Worm (Caenorhabditis elegans) whole organism, L2 larva: Measurements from ENCODE around the gene sodh-2.

Experiments used
- dmd-4 ChIP-seq: sonication (generic microtip); optimal IDR thresholded peaks from 2 replicates; lab custom pipeline; 2017; ENCODE audit warnings: missing biosample characterization, missing genetic modification characterization
- egl-27 ChIP-seq: sonication (generic microtip); optimal IDR thresholded peaks from 3 replicates; lab custom pipeline; 2017; ENCODE audit warnings: missing biosample characterization, missing genetic modification reagents, missing genetic modification characterization
- elt-3 ChIP-seq: sonication (generic microtip); optimal IDR thresholded peaks from 2 replicates; lab custom pipeline; 2017; ENCODE audit warnings: missing biosample characterization, missing genetic modification characterization
- lin-11 ChIP-seq: fragments of 150-350 bp; sonication (generic microtip); optimal IDR thresholded peaks from 2 replicates; lab custom pipeline; 2014; ENCODE audit warnings: missing biosample characterization, missing genetic modification characterization, inconsistent platforms, mixed read lengths
- lsy-2 ChIP-seq, 2 experiments: fragments of 150-350 bp in 1 of 2; sonication (generic microtip) in 1 of 2; optimal IDR thresholded peaks; 2 replicates each; lab custom pipeline; 2014 to 2017; ENCODE audit warnings: missing biosample characterization in 2 of 2, missing genetic modification characterization in 2 of 2
- nhr-11 ChIP-seq: fragments of 150-350 bp; optimal IDR thresholded peaks from 2 replicates; lab custom pipeline; 2014; ENCODE audit warnings: missing biosample characterization, missing genetic modification characterization
- nhr-237 ChIP-seq: fragments of 150-350 bp; optimal IDR thresholded peaks from 2 replicates; lab custom pipeline; 2014; ENCODE audit warnings: missing biosample characterization, missing genetic modification characterization
- nhr-77 ChIP-seq: fragments of 150-350 bp; optimal IDR thresholded peaks from 2 replicates; lab custom pipeline; 2014; ENCODE audit warnings: missing biosample characterization, missing genetic modification characterization
- unc-62 ChIP-seq: fragments of 150-350 bp; optimal IDR thresholded peaks from 2 replicates; lab custom pipeline; 2014; ENCODE audit warnings: missing biosample characterization, missing genetic modification reagents, missing genetic modification characterization

DNA sequence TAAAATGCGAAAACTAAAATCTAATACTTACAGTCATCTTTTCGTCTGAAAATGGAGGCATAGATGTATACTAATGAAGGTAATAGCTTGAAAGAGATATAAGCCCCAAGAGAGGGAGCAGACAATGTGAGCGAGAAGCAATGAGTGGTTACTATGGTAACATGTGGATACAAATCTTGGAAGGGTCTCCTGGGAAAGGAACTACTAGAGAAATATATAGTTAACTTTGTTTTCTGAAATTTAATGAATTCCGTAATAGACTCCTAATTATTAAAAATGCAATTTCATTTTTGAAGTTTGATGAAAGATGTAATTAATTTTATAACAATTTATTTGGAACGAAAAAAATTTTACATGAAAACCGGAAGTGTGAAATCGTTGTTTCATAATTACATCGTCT lies 36.3 kb upstream of the sodh-2 start, which contains the start of gene osm-6:
- TF ChIP-seq nhr-237 (tag; lab: Kevin White, UChicago) (no peak), nhr-77 (tag; lab: Kevin White, UChicago) (no peak), lin-11 (tag; lab: Kevin White, UChicago) (no peak), elt-3 (tag; lab: Kevin White, UChicago) (no peak), unc-62 (GFP tag; lab: Kevin White, UChicago) (no peak), egl-27 (tag; lab: Kevin White, UChicago) (no peak), nhr-11 (no peak), dmd-4 (tag; lab: Kevin White, UChicago) (no peak), lsy-2 (tag; optimal IDR thresholded peaks at IDR 0.05; lab: Kevin White, UChicago) (no peak)
